Fruit fly (Drosophila melanogaster) Kc167 (cell line): Measurements from ENCODE around the gene CG31097.

Experiments used
- Myc ChIP-seq: fragments of >200 bp; optimal IDR thresholded peaks from 2 replicates; lab custom pipeline; 2017; ENCODE audit warnings: missing external identifiers
- Sin3A ChIP-seq: fragments of >200 bp; optimal IDR thresholded peaks from 2 replicates; lab custom pipeline; 2018; ENCODE audit warnings: missing external identifiers
- h ChIP-seq: fragments of >200 bp; optimal IDR thresholded peaks from 3 replicates; lab custom pipeline; 2018; ENCODE audit warnings: missing external identifiers
- insv ChIP-seq: fragments of >200 bp; optimal IDR thresholded peaks from 3 replicates; lab custom pipeline; 2018; ENCODE audit warnings: missing external identifiers
- psq ChIP-seq: fragments of >200 bp; optimal IDR thresholded peaks from 2 replicates; lab custom pipeline; 2017; ENCODE audit warnings: missing external identifiers
- ttk ChIP-seq: sonication (Bioruptor generic); optimal IDR thresholded peaks from 2 replicates; lab custom pipeline; 2017; ENCODE audit warnings: missing external identifiers

CG31097 gene

dm6 chr3R:25316016-25316415 lies 18.4 kb upstream of the CG31097 start, which contains the start of gene CG10559:
Gene CG10559 (minus strand): TSS chr3R:25316116.
- TF ChIP-seq psq (no peak), ttk (lab: Kevin White, UChicago) (no peak), insv (no peak), Sin3A (no peak), Myc (lab: Kevin White, UChicago) (no peak), h (no peak)

dm6 chr3R:25313771-25314170 lies 16.2 kb upstream of the CG31097 start, which contains the start of gene CG31087:
Gene CG31087 (minus strand): TSS chr3R:25313833.
- TF ChIP-seq insv: no peak
- TF ChIP-seq psq: no peak
- no peak for TF ChIP-seq h
- TF ChIP-seq Myc (lab: Kevin White, UChicago): no peak
- TF ChIP-seq Sin3A: no peak
- TF ChIP-seq ttk (lab: Kevin White, UChicago): no peak

- TF ChIP-seq psq (no peak), insv (no peak), Myc (lab: Kevin White, UChicago) (no peak), h (no peak), Sin3A (no peak), ttk (lab: Kevin White, UChicago) (no peak)
These were observed 15.0 kb upstream of the CG31097 start for dm6 chr3R:25312583-25312982.

dm6 chr3R:25310843-25311242 lies 13.3 kb upstream of the CG31097 start, which contains the start of gene CG31099:
Gene CG31099 (minus strand): TSS chr3R:25310943.
- no peak for TF ChIP-seq Sin3A
- no peak for TF ChIP-seq insv
- TF ChIP-seq psq: no peak
- TF ChIP-seq Myc (lab: Kevin White, UChicago): no peak
- TF ChIP-seq ttk (lab: Kevin White, UChicago): no peak
- no peak for TF ChIP-seq h

- TF ChIP-seq ttk (lab: Kevin White, UChicago) (no peak), psq (no peak), Sin3A (no peak), h (no peak), insv (no peak), Myc (lab: Kevin White, UChicago) (no peak)
These were observed 11.6 kb upstream of the CG31097 start for dm6 chr3R:25309175-25309574.

dm6 chr3R:25308228-25308627 lies 10.7 kb upstream of the CG31097 start, which contains the start of gene CG10550:
Gene CG10550 (minus strand): TSS chr3R:25308391.
- TF ChIP-seq ttk (lab: Kevin White, UChicago) (no peak), psq (no peak), insv (no peak), h (no peak), Sin3A (no peak), Myc (lab: Kevin White, UChicago) (no peak)

dm6 chr3R:25305822-25306544 lies 8.4 kb upstream of the CG31097 start:
- TF ChIP-seq insv (no peak), h (no peak), Myc (lab: Kevin White, UChicago) (no peak), ttk (lab: Kevin White, UChicago) (no peak), Sin3A (no peak), psq (no peak)

- TF ChIP-seq Sin3A: no peak
These were observed 6.4 kb upstream of the CG31097 start, which contains the start of gene CG31436 for dm6 chr3R:25303857-25304440. Gene CG31436 (plus strand): TSS chr3R:25304137.

dm6 chr3R:25302239-25302638 lies 4.7 kb upstream of the CG31097 start, which contains the start of gene CG31370:
Gene CG31370 (plus strand): TSS chr3R:25302464.
- no peak for TF ChIP-seq Myc (lab: Kevin White, UChicago)
- no peak for TF ChIP-seq ttk (lab: Kevin White, UChicago)
- TF ChIP-seq psq: no peak
- TF ChIP-seq insv: no peak
- TF ChIP-seq Sin3A: no peak
- no peak for TF ChIP-seq h

- no peak for TF ChIP-seq ttk (lab: Kevin White, UChicago)
- no peak for TF ChIP-seq h
- TF ChIP-seq psq: no peak
- no peak for TF ChIP-seq Sin3A
- TF ChIP-seq Myc (lab: Kevin White, UChicago): no peak
- TF ChIP-seq insv: no peak
These were observed 3.0 kb upstream of the CG31097 start, which contains the start of gene CG13659 for dm6 chr3R:25300575-25300974. Gene CG13659 (plus strand): TSS chr3R:25300891.

- no peak for TF ChIP-seq Myc (lab: Kevin White, UChicago)
- TF ChIP-seq psq: no peak
- no peak for TF ChIP-seq ttk (lab: Kevin White, UChicago)
- TF ChIP-seq Sin3A: no peak
- TF ChIP-seq insv: no peak
These were observed 2.0 kb upstream of the CG31097 start, which contains the start of gene CG31288 for dm6 chr3R:25299507-25299964. Gene CG31288 (minus strand): TSS chr3R:25299557.

dm6 chr3R:25295320-25296020 lies 2.1 kb downstream of the CG31097 start, which contains the start of gene CG31102:
Gene CG31102 (minus strand): TSS chr3R:25295594.
- TF ChIP-seq Myc (lab: Kevin White, UChicago): no peak
- no peak for TF ChIP-seq h
- TF ChIP-seq psq: no peak
- no peak for TF ChIP-seq Sin3A
- TF ChIP-seq insv: no peak
- TF ChIP-seq ttk (lab: Kevin White, UChicago): no peak

dm6 chr3R:25292864-25293284 lies 4.7 kb downstream of the CG31097 start, which contains the start of gene CG31098:
Gene CG31098 (minus strand): TSS chr3R:25292977.
- TF ChIP-seq Myc (lab: Kevin White, UChicago) (no peak), ttk (lab: Kevin White, UChicago) (no peak), Sin3A (no peak), h (no peak), psq (no peak), insv (no peak)
